Fruit fly (Drosophila melanogaster) whole organism, wandering third instar larva: Measurements from ENCODE around the gene Pmm2.

Experiments
- Abd-B ChIP-seq: fragments of >200 bp; optimal IDR thresholded peaks from 2 replicates; lab custom pipeline; 2017; ENCODE audit warnings: missing biosample characterization, missing genetic modification characterization
- Hr83 ChIP-seq: fragments of 200-300 bp; sonication (Bioruptor generic); optimal IDR thresholded peaks from 2 replicates; lab custom pipeline; 2016; ENCODE audit warnings: missing biosample characterization, mild to moderate bottlenecking, missing genetic modification characterization, moderate library complexity; ENCODE audit not compliant: poor library complexity, severe bottlenecking
- N ChIP-seq: fragments of >200 bp; optimal IDR thresholded peaks from 2 replicates; lab custom pipeline; 2018; ENCODE audit warnings: missing biosample characterization, missing external identifiers, missing genetic modification characterization
- Rel ChIP-seq, 2 experiments: fragments of 200-800 bp; sonication (Bioruptor generic) in 1 of 2; optimal IDR thresholded peaks; 2 replicates in 1 of 2; 3 replicates in 1 of 2; lab custom pipeline; 2016 to 2019; ENCODE audit warnings: mild to moderate bottlenecking in 2 of 2, missing biosample characterization in 2 of 2, missing genetic modification characterization in 2 of 2, moderate library complexity in 1 of 2
- fru ChIP-seq: fragments of 200-800 bp; sonication (Bioruptor generic); optimal IDR thresholded peaks from 3 replicates; lab custom pipeline; 2016; ENCODE audit warnings: missing biosample characterization, mild to moderate bottlenecking, missing genetic modification characterization
- h ChIP-seq: fragments of 200-800 bp; sonication (Bioruptor generic); optimal IDR thresholded peaks from 3 replicates; lab custom pipeline; 2016; ENCODE audit warnings: missing biosample characterization, mild to moderate bottlenecking, missing genetic modification characterization
- pan ChIP-seq: fragments of >200 bp; optimal IDR thresholded peaks from 2 replicates; lab custom pipeline; 2017
- psq ChIP-seq: fragments of 200-800 bp; sonication (Bioruptor generic); optimal IDR thresholded peaks from 3 replicates; lab custom pipeline; 2017; ENCODE audit warnings: missing biosample characterization, mild to moderate bottlenecking, missing genetic modification characterization, moderate library complexity
- usp ChIP-seq: fragments of >200 bp; optimal IDR thresholded peaks from 2 replicates; lab custom pipeline; 2017; ENCODE audit warnings: missing biosample characterization, missing genetic modification characterization

DNA sequence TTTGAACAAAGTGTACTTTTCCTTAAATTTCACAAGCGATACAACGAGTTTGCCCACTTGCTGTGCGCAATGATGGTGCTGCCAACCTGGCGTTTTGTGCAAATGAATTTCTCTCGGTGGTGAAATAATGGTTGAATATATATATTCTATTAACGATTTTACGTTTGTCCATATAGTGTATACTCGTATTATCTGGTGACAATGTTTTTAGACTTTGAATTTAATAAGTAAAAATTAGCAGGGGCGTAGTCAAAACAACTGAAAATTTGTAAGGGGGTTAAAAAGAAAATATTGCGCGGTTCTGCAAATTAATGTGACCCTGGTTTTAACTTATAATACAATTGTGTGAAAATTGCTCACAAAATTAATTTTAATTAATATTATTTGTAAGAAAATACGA, 10.4 kb upstream of the Pmm2 start, which contains the start of the genes ver and Gcn5:
- TF ChIP-seq psq (GFP tag; lab: Kevin White, UChicago) (peak; percentile 97), usp (GFP tag; lab: Kevin White, UChicago) (no peak), Hr83 (GFP tag; lab: Kevin White, UChicago) (peak; percentile 90), Abd-B (no peak), N (no peak), Rel (GFP tag; optimal IDR thresholded peaks at IDR 0.05; lab: Kevin White, UChicago) (peak; percentile 89), Rel (tag; optimal IDR thresholded peaks at IDR 0.05; lab: Kevin White, UChicago) (peak; percentile 92), fru (GFP tag; lab: Kevin White, UChicago) (peak; percentile 97), h (GFP tag; lab: Kevin White, UChicago) (peak; percentile 99), pan (lab: Kevin White, UChicago) (no peak)
